Fruit fly (Drosophila melanogaster) whole organism, embryonic: Measurements from ENCODE around the gene CG17221.
A peak's percentile ranks its signal among the peaks of the same experiment; 100 is the strongest.

Source experiments
- Atf6 ChIP-seq: fragments of 200-800 bp; sonication (Bioruptor generic); IDR thresholded peaks from 2 replicates; pipeline ENCODE4 v1.3.6; 2022; ENCODE audit warnings: missing biosample characterization, missing genetic modification characterization
- Bgb ChIP-seq: fragments of 200-800 bp; sonication (Bioruptor generic); IDR thresholded peaks from 2 replicates; pipeline ENCODE4 v1.3.6; 2022; ENCODE audit warnings: missing biosample characterization, missing genetic modification characterization; ENCODE audit not compliant: partially characterized antibody
- CG10321 ChIP-seq: fragments of 200-800 bp; sonication (Bioruptor generic); IDR thresholded peaks from 2 replicates; pipeline ENCODE4 v1.3.6; 2022; ENCODE audit warnings: missing biosample characterization, missing genetic modification characterization
- CG10979 ChIP-seq: fragments of 200-800 bp; sonication (Bioruptor generic); optimal IDR thresholded peaks from 2 replicates; lab custom pipeline; 2018; ENCODE audit warnings: missing biosample characterization, mild to moderate bottlenecking, missing genetic modification characterization, moderate library complexity
- CG12155 ChIP-seq: fragments of 200-800 bp; sonication (Bioruptor generic); optimal IDR thresholded peaks from 3 replicates; lab custom pipeline; 2016; ENCODE audit warnings: missing biosample characterization, missing genetic modification characterization
- CG12744 ChIP-seq: fragments of 200-800 bp; sonication (Bioruptor generic); optimal IDR thresholded peaks from 2 replicates; lab custom pipeline; 2016; ENCODE audit warnings: missing biosample characterization, missing genetic modification characterization
- CG12942 ChIP-seq: fragments of 200-800 bp; sonication (Bioruptor generic); optimal IDR thresholded peaks from 3 replicates; lab custom pipeline; 2016; ENCODE audit warnings: missing biosample characterization, missing genetic modification characterization
- CG13624 ChIP-seq: fragments of 200-800 bp; sonication (Bioruptor generic); optimal IDR thresholded peaks from 2 replicates; lab custom pipeline; 2016; ENCODE audit warnings: missing biosample characterization, missing genetic modification characterization
- CG14014 ChIP-seq: fragments of 200-800 bp; sonication (Bioruptor generic); IDR thresholded peaks from 2 replicates; pipeline ENCODE4 v1.3.6; 2022; ENCODE audit warnings: missing biosample characterization, missing genetic modification characterization
- CG14667 ChIP-seq: fragments of 200-800 bp; sonication (Bioruptor generic); IDR thresholded peaks from 2 replicates; pipeline ENCODE4 v1.3.6; 2022; ENCODE audit warnings: missing biosample characterization, missing genetic modification characterization
- CG15479 ChIP-seq: fragments of 200-800 bp; sonication (Bioruptor generic); optimal IDR thresholded peaks from 3 replicates; lab custom pipeline; 2019; ENCODE audit warnings: missing biosample characterization, mild to moderate bottlenecking, missing genetic modification characterization, moderate library complexity
- CG1602 ChIP-seq: fragments of 200-800 bp; sonication (Bioruptor generic); optimal IDR thresholded peaks from 3 replicates; lab custom pipeline; 2016; ENCODE audit warnings: missing biosample characterization, missing genetic modification characterization
- CG17612 ChIP-seq: fragments of 200-800 bp; sonication (Bioruptor generic); IDR thresholded peaks from 2 replicates; pipeline ENCODE4 v1.3.6; 2022; ENCODE audit warnings: missing biosample characterization, missing genetic modification characterization
- CG18599 ChIP-seq: fragments of 200-800 bp; sonication (Bioruptor generic); optimal IDR thresholded peaks from 3 replicates; lab custom pipeline; 2017; ENCODE audit warnings: missing biosample characterization, missing genetic modification characterization, mild to moderate bottlenecking, moderate library complexity, missing genetic modification reagents
- CG18619 ChIP-seq: fragments of 200-800 bp; sonication (Bioruptor generic); optimal IDR thresholded peaks from 3 replicates; lab custom pipeline; 2017; ENCODE audit warnings: missing biosample characterization, mild to moderate bottlenecking, missing genetic modification characterization
- CG2889 ChIP-seq: fragments of 200-800 bp; sonication (Bioruptor generic); IDR thresholded peaks from 3 replicates; pipeline ENCODE4 v1.3.6; 2022; ENCODE audit warnings: missing biosample characterization, missing genetic modification characterization
- CG4328 ChIP-seq: fragments of 200-800 bp; sonication (Bioruptor generic); optimal IDR thresholded peaks from 3 replicates; lab custom pipeline; 2017; ENCODE audit warnings: missing biosample characterization, missing genetic modification reagents, missing genetic modification characterization
- CG4360 ChIP-seq: fragments of 200-800 bp; sonication (Bioruptor generic); IDR thresholded peaks from 2 replicates; pipeline ENCODE4 v1.3.6; 2022; ENCODE audit warnings: missing biosample characterization, missing genetic modification characterization
- CG4617 ChIP-seq: fragments of 200-800 bp; sonication (Bioruptor generic); optimal IDR thresholded peaks from 3 replicates; lab custom pipeline; 2016; ENCODE audit warnings: missing biosample characterization, missing genetic modification characterization, borderline replicate concordance
- CG4707 ChIP-seq: fragments of 200-800 bp; sonication (Bioruptor generic); optimal IDR thresholded peaks from 2 replicates; lab custom pipeline; 2018; ENCODE audit warnings: missing biosample characterization, mild to moderate bottlenecking, missing genetic modification characterization, moderate library complexity
- CG6765 ChIP-seq: fragments of 200-800 bp; sonication (Bioruptor generic); optimal IDR thresholded peaks from 3 replicates; lab custom pipeline; 2017; ENCODE audit warnings: missing biosample characterization, mild to moderate bottlenecking, missing genetic modification characterization
- CG6813 ChIP-seq: fragments of 200-800 bp; sonication (Bioruptor generic); optimal IDR thresholded peaks from 2 replicates; lab custom pipeline; 2017; ENCODE audit warnings: missing biosample characterization, missing genetic modification characterization, mild to moderate bottlenecking, moderate library complexity, missing genetic modification reagents
- CG7963 ChIP-seq: fragments of 200-800 bp; sonication (Bioruptor generic); IDR thresholded peaks from 3 replicates; pipeline ENCODE4 v1.3.6; 2022; ENCODE audit warnings: missing biosample characterization, missing genetic modification characterization; ENCODE audit not compliant: partially characterized antibody
- CG8924 ChIP-seq: fragments of 200-800 bp; optimal IDR thresholded peaks from 3 replicates; lab custom pipeline; 2019; ENCODE audit warnings: missing biosample characterization, mild to moderate bottlenecking, missing genetic modification characterization, moderate library complexity
- CHES-1-like ChIP-seq: fragments of 200-800 bp; sonication (Bioruptor generic); optimal IDR thresholded peaks from 2 replicates; lab custom pipeline; 2016; ENCODE audit warnings: missing biosample characterization, missing genetic modification characterization
- Dad ChIP-seq: fragments of 200-800 bp; sonication (Bioruptor generic); optimal IDR thresholded peaks from 3 replicates; lab custom pipeline; 2016; ENCODE audit warnings: missing biosample characterization, missing genetic modification characterization
- HHEX ChIP-seq: fragments of 200-800 bp; sonication (Bioruptor generic); optimal IDR thresholded peaks from 3 replicates; lab custom pipeline; 2017; ENCODE audit warnings: missing biosample characterization, mild to moderate bottlenecking, missing genetic modification characterization, missing genetic modification reagents
- Hey ChIP-seq: fragments of 200-800 bp; sonication (Bioruptor generic); optimal IDR thresholded peaks from 3 replicates; lab custom pipeline; 2018; ENCODE audit warnings: missing biosample characterization, mild to moderate bottlenecking, missing genetic modification characterization
- Hr3 ChIP-seq: fragments of 200-800 bp; sonication (Bioruptor generic); optimal IDR thresholded peaks from 3 replicates; lab custom pipeline; 2016; ENCODE audit warnings: missing biosample characterization, missing genetic modification characterization
- Hr78 ChIP-seq, 2 experiments: fragments of 200-800 bp in 1 of 2; fragments of >200 bp in 1 of 2; sonication (Bioruptor generic) in 1 of 2; optimal IDR thresholded peaks; 2 replicates each; lab custom pipeline; 2017 to 2019; ENCODE audit warnings: missing biosample characterization in 2 of 2, missing genetic modification characterization in 2 of 2, mild to moderate bottlenecking in 1 of 2, moderate library complexity in 1 of 2
- Meics ChIP-seq: fragments of 200-800 bp; sonication (Bioruptor generic); optimal IDR thresholded peaks from 2 replicates; lab custom pipeline; 2017; ENCODE audit warnings: missing biosample characterization, mild to moderate bottlenecking, missing genetic modification characterization
- Nf-YC ChIP-seq: fragments of 200-800 bp; optimal IDR thresholded peaks from 3 replicates; lab custom pipeline; 2019; ENCODE audit warnings: missing biosample characterization, mild to moderate bottlenecking, missing genetic modification characterization, moderate library complexity
- Sin3A ChIP-seq: fragments of >200 bp; optimal IDR thresholded peaks from 2 replicates; lab custom pipeline; 2018
- ara ChIP-seq: fragments of 200-800 bp; sonication (Bioruptor generic); IDR thresholded peaks from 2 replicates; pipeline ENCODE4 v1.3.6; 2022; ENCODE audit warnings: missing biosample characterization, missing genetic modification characterization
- bab2 ChIP-seq: fragments of 200-800 bp; sonication (Bioruptor generic); optimal IDR thresholded peaks from 2 replicates; lab custom pipeline; 2016; ENCODE audit warnings: missing biosample characterization, missing genetic modification characterization
- cg ChIP-seq: fragments of 200-800 bp; sonication (Bioruptor generic); optimal IDR thresholded peaks from 3 replicates; lab custom pipeline; 2019; ENCODE audit warnings: missing biosample characterization, mild to moderate bottlenecking, missing genetic modification characterization, moderate library complexity
- exex ChIP-seq: fragments of 200-800 bp; sonication (Bioruptor generic); optimal IDR thresholded peaks from 4 replicates; lab custom pipeline; 2018; ENCODE audit warnings: missing biosample characterization, mild to moderate bottlenecking, missing genetic modification characterization, moderate library complexity
- hb ChIP-seq: fragments of 200-800 bp; sonication (Bioruptor generic); IDR thresholded peaks from 3 replicates; pipeline ENCODE4 v1.3.6; 2022; ENCODE audit warnings: missing biosample characterization, missing genetic modification characterization; ENCODE audit not compliant: partially characterized antibody
- inv ChIP-seq: fragments of 200-800 bp; sonication (Bioruptor generic); IDR thresholded peaks from 2 replicates; pipeline ENCODE4 v1.3.6; 2022; ENCODE audit warnings: missing biosample characterization, missing genetic modification characterization; ENCODE audit not compliant: partially characterized antibody
- kah ChIP-seq: fragments of 200-800 bp; sonication (Bioruptor generic); optimal IDR thresholded peaks from 2 replicates; lab custom pipeline; 2018; ENCODE audit warnings: missing biosample characterization, mild to moderate bottlenecking, missing genetic modification characterization
- lola ChIP-seq, 3 experiments: fragments of >200 bp in 2 of 3; fragments of 200-800 bp in 1 of 3; sonication (Bioruptor generic) in 1 of 3; optimal IDR thresholded peaks; 2 replicates each; lab custom pipeline; 2017 to 2019; ENCODE audit warnings: missing biosample characterization in 3 of 3, missing genetic modification characterization in 3 of 3, mild to moderate bottlenecking in 1 of 3, moderate library complexity in 1 of 3
- luna ChIP-seq: fragments of 200-800 bp; sonication (Bioruptor generic); optimal IDR thresholded peaks from 2 replicates; lab custom pipeline; 2016; ENCODE audit warnings: missing biosample characterization, missing genetic modification characterization
- nmo ChIP-seq: fragments of 200-800 bp; sonication (Bioruptor generic); optimal IDR thresholded peaks from 2 replicates; lab custom pipeline; 2018; ENCODE audit warnings: missing biosample characterization, mild to moderate bottlenecking, missing genetic modification characterization, moderate library complexity
- onecut ChIP-seq: fragments of 200-800 bp; sonication (Bioruptor generic); IDR thresholded peaks from 2 replicates; pipeline ENCODE4 v1.3.6; 2022; ENCODE audit warnings: missing biosample characterization, missing genetic modification characterization
- peb ChIP-seq: fragments of 200-800 bp; sonication (Bioruptor generic); IDR thresholded peaks from 2 replicates; pipeline ENCODE4 v1.3.6; 2022; ENCODE audit warnings: missing biosample characterization, missing genetic modification characterization
- pzg ChIP-seq: fragments of 200-800 bp; sonication (Bioruptor generic); optimal IDR thresholded peaks from 3 replicates; lab custom pipeline; 2018; ENCODE audit warnings: missing biosample characterization, mild to moderate bottlenecking, missing genetic modification characterization, moderate library complexity
- slp2 ChIP-seq: fragments of 200-800 bp; sonication (Bioruptor generic); optimal IDR thresholded peaks from 2 replicates; lab custom pipeline; 2016; ENCODE audit warnings: missing biosample characterization, missing genetic modification characterization
- ttk ChIP-seq: fragments of 200-800 bp; sonication (Bioruptor generic); IDR thresholded peaks from 2 replicates; pipeline ENCODE4 v2.1.2; 2022; ENCODE audit warnings: missing biosample characterization, missing genetic modification characterization
- yki ChIP-seq: fragments of >200 bp; optimal IDR thresholded peaks from 3 replicates; lab custom pipeline; 2018
- zen ChIP-seq: fragments of 200-800 bp; sonication (Bioruptor generic); optimal IDR thresholded peaks from 3 replicates; lab custom pipeline; 2018; ENCODE audit warnings: missing biosample characterization, mild to moderate bottlenecking, missing genetic modification characterization, moderate library complexity
- zfh2 ChIP-seq: fragments of 200-800 bp; sonication (Bioruptor generic); optimal IDR thresholded peaks from 2 replicates; lab custom pipeline; 2016; ENCODE audit warnings: missing biosample characterization, missing genetic modification characterization

Gene CG17221

dm6 chr2L:3022986-3023385 lies 16.8 kb upstream of the CG17221 start, which contains the start of the genes alpha4GT1 and Prp40 (continued):
- no peak for TF ChIP-seq CG14014 (GFP tag; lab: Robert Waterston, UW)
- TF ChIP-seq CG6765, result no peak
- TF ChIP-seq CG10979 (tag; lab: Kevin White, UChicago), result no peak
- TF ChIP-seq CG8924 (tag; lab: Kevin White, UChicago), result no peak
- TF ChIP-seq Dad, result no peak
- peak; percentile 77; the same call in 1 of the 2 replicates for TF ChIP-seq CG4360 (GFP tag; lab: Robert Waterston, UW)
- no peak for TF ChIP-seq zfh2 (GFP tag; lab: Kevin White, UChicago)
- TF ChIP-seq CG1602, result no peak
- no peak for TF ChIP-seq Hr3 (GFP tag; lab: Kevin White, UChicago)
- no peak for TF ChIP-seq exex
- no peak for TF ChIP-seq CG14667 (GFP tag; lab: Robert Waterston, UW)
- TF ChIP-seq Hr78 (GFP tag; optimal IDR thresholded peaks at IDR 0.05; lab: Kevin White, UChicago), result no peak
- no peak for TF ChIP-seq Nf-YC
- TF ChIP-seq peb (GFP tag; lab: Robert Waterston, UW), result no peak
- peak; percentile 17 for TF ChIP-seq CG13624 (GFP tag; lab: Kevin White, UChicago)
- no peak for TF ChIP-seq slp2 (GFP tag; lab: Kevin White, UChicago)
- no peak; the same call in 1 of the 2 replicates for TF ChIP-seq onecut
- TF ChIP-seq CG4707 (GFP tag; lab: Kevin White, UChicago), result no peak
- no peak for TF ChIP-seq HHEX (GFP tag; lab: Kevin White, UChicago)
- TF ChIP-seq kah (GFP tag; lab: Kevin White, UChicago), result no peak
- TF ChIP-seq CG18619 (GFP tag; lab: Kevin White, UChicago), result no peak
- peak; percentile 5 for TF ChIP-seq nmo (GFP tag; lab: Kevin White, UChicago)
- TF ChIP-seq Meics (GFP tag; lab: Kevin White, UChicago), result no peak
- no peak for TF ChIP-seq CG12744 (GFP tag; lab: Kevin White, UChicago)
- TF ChIP-seq CG6813 (GFP tag; lab: Kevin White, UChicago), result no peak
- no peak for TF ChIP-seq Atf6 (GFP tag; lab: Robert Waterston, UW)
- no peak for TF ChIP-seq Hey (tag; lab: Kevin White, UChicago)
- TF ChIP-seq Bgb (GFP tag; lab: Robert Waterston, UW), result peak; percentile 91
- TF ChIP-seq CG4617 (GFP tag; lab: Kevin White, UChicago), result peak; percentile 89
- no peak for TF ChIP-seq CG4328 (GFP tag; lab: Kevin White, UChicago)
- TF ChIP-seq CG12942 (GFP tag; lab: Kevin White, UChicago), result no peak
- TF ChIP-seq ttk (GFP tag; lab: Robert Waterston, UW), result no peak
- TF ChIP-seq CG2889 (GFP tag; lab: Robert Waterston, UW), result no peak
- TF ChIP-seq yki (lab: Kevin White, UChicago), result no peak
- TF ChIP-seq CG15479 (GFP tag; lab: Kevin White, UChicago), result peak; percentile 20
- TF ChIP-seq CG12155 (GFP tag; lab: Kevin White, UChicago), result no peak
- TF ChIP-seq cg (GFP tag; lab: Kevin White, UChicago), result no peak
- no peak for TF ChIP-seq CG17612 (GFP tag; lab: Robert Waterston, UW)
- no peak for TF ChIP-seq bab2 (GFP tag; lab: Kevin White, UChicago)
- TF ChIP-seq inv (GFP tag; lab: Robert Waterston, UW), result peak; percentile 69
- TF ChIP-seq Sin3A (lab: Kevin White, UChicago), result peak; percentile 45
- TF ChIP-seq luna, result no peak
- peak; percentile 79; the same call in 2 of the 3 replicates for TF ChIP-seq hb (GFP tag; lab: Robert Waterston, UW)
- TF ChIP-seq CG7963 (GFP tag; lab: Robert Waterston, UW), result peak; percentile 90
- TF ChIP-seq CHES-1-like (GFP tag; lab: Kevin White, UChicago), result peak; percentile 30
- TF ChIP-seq lola (GFP tag; optimal IDR thresholded peaks at IDR 0.05; lab: Kevin White, UChicago), result no peak
- no peak for TF ChIP-seq CG18599
- no peak for TF ChIP-seq CG10321
- peak; percentile 81 for TF ChIP-seq pzg (GFP tag; lab: Kevin White, UChicago)
- TF ChIP-seq zen (tag; lab: Kevin White, UChicago), result no peak
- TF ChIP-seq ara (GFP tag; lab: Robert Waterston, UW), result no peak
